Worm (Caenorhabditis elegans) whole organism, L4/young adult: ENCODE results near the gene C26G2.2.

Experiments used
- dao-5 ChIP-seq: sonication (generic microtip); optimal IDR thresholded peaks from 2 replicates; lab custom pipeline; 2016; ENCODE audit warnings: missing genotype, missing genetic modification characterization, moderate library complexity, missing compliant biosample characterization
- him-1 ChIP-seq: sonication (generic microtip); optimal IDR thresholded peaks from 2 replicates; lab custom pipeline; 2016; ENCODE audit warnings: missing genotype, missing genetic modification reagents, missing genetic modification characterization, missing compliant biosample characterization

DNA sequence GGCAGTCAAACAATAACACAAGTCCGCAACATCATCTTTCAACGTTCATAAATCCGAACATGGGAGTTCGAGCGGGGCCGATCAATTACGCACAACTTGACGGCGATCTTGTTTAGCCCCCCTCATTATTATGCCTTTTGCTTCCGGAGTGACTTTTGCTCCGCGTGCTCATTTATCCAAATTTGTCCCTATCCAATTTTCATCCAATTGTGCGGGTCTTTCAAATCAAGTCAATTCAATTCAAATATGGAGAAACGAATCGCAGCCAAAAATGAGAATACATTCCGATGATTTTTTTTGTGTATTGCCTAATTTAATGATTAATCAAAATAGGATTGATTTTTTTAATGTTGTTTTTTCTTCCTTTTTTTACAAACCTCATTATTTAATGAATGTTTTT, 1.7 kb upstream of the C26G2.2 start:
- TF ChIP-seq him-1 (tag; lab: Kevin White, UChicago) (no peak), dao-5 (tag; lab: Kevin White, UChicago) (no peak)
